Worm (Caenorhabditis elegans) whole organism, mixed stage, embryonic: ENCODE measurements around the gene clec-191.

Source experiments
- M03D4.4 ChIP-seq: sonication (generic microtip); optimal IDR thresholded peaks from 2 replicates; lab custom pipeline; 2017; ENCODE audit warnings: mild to moderate bottlenecking, missing genetic modification characterization, missing compliant biosample characterization
- ceh-83 ChIP-seq: fragments of 200-800 bp; sonication (Bioruptor generic); optimal IDR thresholded peaks from 2 replicates; lab custom pipeline; 2018; ENCODE audit warnings: mild to moderate bottlenecking, missing genetic modification characterization, missing compliant biosample characterization
- ces-1 ChIP-seq: fragments of 150-350 bp; optimal IDR thresholded peaks from 2 replicates; lab custom pipeline; 2014; ENCODE audit warnings: missing biosample characterization, missing genetic modification reagents, missing genetic modification characterization
- elt-1 ChIP-seq: sonication (generic microtip); optimal IDR thresholded peaks from 2 replicates; lab custom pipeline; 2017; ENCODE audit warnings: missing genetic modification characterization, mild to moderate bottlenecking, missing compliant biosample characterization, antibody characterized with exemption, moderate library complexity, borderline replicate concordance; ENCODE audit not compliant: insufficient read depth
- elt-3 ChIP-seq: fragments of 150-350 bp; optimal IDR thresholded peaks from 2 replicates; lab custom pipeline; 2014; ENCODE audit warnings: missing biosample characterization, missing genetic modification characterization
- lsy-2 ChIP-seq: fragments of 150-350 bp; optimal IDR thresholded peaks from 2 replicates; lab custom pipeline; 2014; ENCODE audit warnings: missing biosample characterization, missing genetic modification characterization
- nhr-237 ChIP-seq: fragments of 150-350 bp; optimal IDR thresholded peaks from 2 replicates; lab custom pipeline; 2014; ENCODE audit warnings: missing biosample characterization, missing genetic modification characterization
- nhr-28 ChIP-seq: fragments of 150-350 bp; optimal IDR thresholded peaks from 2 replicates; lab custom pipeline; 2014; ENCODE audit warnings: missing biosample characterization, missing genetic modification characterization
- snpc-4 ChIP-seq: fragments of 150-350 bp; optimal IDR thresholded peaks from 2 replicates; lab custom pipeline; 2014; ENCODE audit warnings: missing biosample characterization, missing genetic modification characterization
- unc-39 ChIP-seq: fragments of 150-350 bp; optimal IDR thresholded peaks from 2 replicates; lab custom pipeline; 2014; ENCODE audit warnings: missing biosample characterization, missing genetic modification characterization

DNA sequence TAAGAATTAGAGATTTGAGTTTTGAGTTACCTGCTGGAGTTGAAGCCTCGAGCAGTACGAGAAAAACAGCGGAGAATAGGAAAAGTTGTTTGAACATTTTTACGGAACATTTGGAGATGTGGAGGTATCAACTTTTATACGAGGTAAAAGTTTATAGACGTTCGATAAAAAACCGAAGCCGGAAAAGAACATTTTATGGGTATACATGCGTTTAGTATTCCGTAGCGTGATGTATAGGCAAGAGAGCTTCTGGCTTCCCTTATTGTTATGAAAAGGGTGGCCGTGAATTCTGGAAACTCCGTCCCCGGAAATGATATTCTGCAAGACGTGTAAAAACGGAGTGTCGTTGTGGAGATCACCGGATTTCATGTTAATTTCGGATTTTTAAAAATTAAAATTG, 39.9 kb upstream of the clec-191 start, which contains the start of gene K03D3.5:
- TF ChIP-seq elt-1, result no peak
- TF ChIP-seq snpc-4 (tag; lab: Kevin White, UChicago), result no peak
- no peak for TF ChIP-seq nhr-28 (tag; lab: Kevin White, UChicago)
- no peak for TF ChIP-seq nhr-237 (tag; lab: Kevin White, UChicago)
- TF ChIP-seq elt-3 (tag; lab: Kevin White, UChicago), result no peak
- no peak for TF ChIP-seq unc-39
- no peak for TF ChIP-seq ceh-83 (GFP tag; lab: Kevin White, UChicago)
- no peak for TF ChIP-seq lsy-2 (tag; lab: Kevin White, UChicago)
- no peak for TF ChIP-seq M03D4.4 (tag; lab: Kevin White, UChicago)
- TF ChIP-seq ces-1 (GFP tag; lab: Kevin White, UChicago), result no peak
